Worm (Caenorhabditis elegans) whole organism, late embryonic: Measurements from ENCODE around the gene dyf-3.

ENCODE experiments used
- T23F11.4 ChIP-seq: fragments of 200-800 bp; sonication (Bioruptor generic); optimal IDR thresholded peaks from 2 replicates; lab custom pipeline; 2018; ENCODE audit warnings: mild to moderate bottlenecking, missing genetic modification characterization, missing compliant biosample characterization
- ama-1 ChIP-seq: fragments of 150-350 bp; optimal IDR thresholded peaks from 2 replicates; lab custom pipeline; 2014
- ceh-45 ChIP-seq: fragments of 200-800 bp; sonication (Bioruptor generic); IDR thresholded peaks from 2 replicates; pipeline ENCODE4 v1.3.6; 2022; ENCODE audit warnings: missing genetic modification reagents, missing genetic modification characterization, missing compliant biosample characterization
- ceh-48 ChIP-seq: sonication (generic microtip); optimal IDR thresholded peaks from 2 replicates; lab custom pipeline; 2016; ENCODE audit warnings: missing genetic modification characterization, inconsistent platforms, missing compliant biosample characterization
- dve-1 ChIP-seq: sonication (generic microtip); optimal IDR thresholded peaks from 2 replicates; lab custom pipeline; 2017; ENCODE audit warnings: antibody characterized with exemption, mild to moderate bottlenecking, missing genetic modification characterization, missing compliant biosample characterization
- fkh-10 ChIP-seq: fragments of 150-350 bp; optimal IDR thresholded peaks from 2 replicates; lab custom pipeline; 2014; ENCODE audit warnings: missing biosample characterization, missing genetic modification reagents, missing genetic modification characterization
- nhr-11 ChIP-seq: fragments of 150-350 bp; optimal IDR thresholded peaks from 2 replicates; lab custom pipeline; 2014; ENCODE audit warnings: missing biosample characterization, missing genetic modification characterization
- ref-2 ChIP-seq: sonication (generic microtip); optimal IDR thresholded peaks from 2 replicates; lab custom pipeline; 2016; ENCODE audit warnings: missing genetic modification characterization, missing compliant biosample characterization
- unc-3 ChIP-seq, 2 experiments: fragments of 200-800 bp in 1 of 2; sonication (Bioruptor generic) in 1 of 2; sonication (generic microtip) in 1 of 2; conservative IDR thresholded peaks in 1 of 2; optimal IDR thresholded peaks in 1 of 2; 2 replicates each; pipeline versions ENCODE4 v1.3.6 to Lab custom; 2016 to 2022; ENCODE audit warnings: missing compliant biosample characterization in 2 of 2, missing genetic modification characterization in 2 of 2, missing genetic modification reagents in 1 of 2

DNA sequence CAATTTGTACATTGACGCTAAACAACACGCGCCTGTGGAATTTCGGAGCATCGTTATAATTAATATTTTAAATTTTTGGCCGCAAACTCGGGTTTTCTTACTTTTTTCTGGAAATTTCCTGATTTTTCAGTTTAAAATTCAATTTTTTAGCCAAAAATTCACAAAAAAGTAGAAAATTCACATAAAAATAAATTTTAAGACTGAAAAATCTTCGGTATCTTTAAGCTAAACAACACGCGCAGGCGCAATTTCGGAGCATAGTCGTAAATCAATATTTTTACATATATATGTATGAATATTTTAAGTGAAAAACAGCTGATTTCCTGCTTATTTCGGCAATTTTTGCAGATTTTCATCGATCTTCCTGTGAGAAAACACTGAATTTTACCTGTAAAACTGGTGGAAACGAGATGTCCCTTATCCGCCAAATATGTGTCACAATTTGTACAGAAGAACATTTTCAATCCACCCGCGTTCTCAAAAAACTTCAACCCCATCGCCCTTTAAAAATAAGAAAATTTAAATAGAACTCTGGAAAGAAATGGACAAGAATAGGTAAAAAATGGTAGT is 16.6 kb downstream of the dyf-3 start, which contains the start of gene B0546.3:
- TF ChIP-seq ama-1: no peak
- TF ChIP-seq dve-1 (tag; lab: Kevin White, UChicago): no peak
- no peak for TF ChIP-seq ref-2 (tag; lab: Kevin White, UChicago)
- TF ChIP-seq T23F11.4 (GFP tag; lab: Kevin White, UChicago): no peak
- no peak for TF ChIP-seq ceh-48 (tag; lab: Kevin White, UChicago)
- TF ChIP-seq unc-3 (GFP tag; conservative IDR thresholded peaks at IDR 0.05; lab: Robert Waterston, UW): no peak
- TF ChIP-seq unc-3 (tag; optimal IDR thresholded peaks at IDR 0.05; lab: Kevin White, UChicago): no peak
- no peak for TF ChIP-seq nhr-11 (tag; lab: Kevin White, UChicago)
- TF ChIP-seq ceh-45 (GFP tag; lab: Robert Waterston, UW): no peak
- TF ChIP-seq fkh-10 (GFP tag; lab: Kevin White, UChicago): no peak
